ENCODE assay signal across 1 fruit fly cellular context in the genomic region with DNA sequence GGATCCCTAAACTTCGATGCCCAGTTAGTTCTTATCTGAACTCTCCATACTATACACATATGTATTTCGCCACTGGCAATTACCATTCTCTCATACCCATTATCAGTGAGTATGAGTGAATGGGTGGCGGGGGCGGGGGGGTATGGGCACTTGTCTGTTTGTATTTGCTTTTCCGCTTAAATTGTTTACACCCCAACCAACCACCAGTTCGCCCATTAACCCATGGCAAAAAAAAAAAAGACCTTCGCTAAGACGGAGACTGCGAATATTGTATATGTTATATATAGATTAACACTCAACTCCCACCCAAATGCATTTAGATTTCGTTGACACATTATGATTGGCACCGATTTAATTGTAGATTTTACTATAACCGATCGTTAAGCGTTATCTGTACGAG.
TF ChIP-seq lines count a peak whose summit lies in the region.

No protein-coding gene starts in this region.

TF ChIP-seq in whole organism, embryonic, 481 proteins besides CTCF, POLR2A, EP300 and RAD21 (continued from another document and continues in another):
- TF ChIP-seq eyg (GFP tag; optimal IDR thresholded peaks at IDR 0.05; lab: Kevin White, UChicago) (no peak), chm (GFP tag; IDR thresholded peaks at IDR 0.05; lab: Robert Waterston, UW) (no peak), CG12391 (tag; optimal IDR thresholded peaks at IDR 0.05; lab: Kevin White, UChicago) (no peak), CG1529 (GFP tag; optimal IDR thresholded peaks at IDR 0.05; lab: Kevin White, UChicago) (no peak), prd (optimal IDR thresholded peaks at IDR 0.05; lab: Kevin White, UChicago) (no peak), prd (GFP tag; IDR thresholded peaks at IDR 0.05; lab: Robert Waterston, UW) (no peak), CG8359 (GFP tag; optimal IDR thresholded peaks at IDR 0.05; lab: Kevin White, UChicago; ENCODE audit: borderline replicate concordance) (no peak), CG17802 (tag; optimal IDR thresholded peaks at IDR 0.05; lab: Kevin White, UChicago) (no peak), Hr39 (optimal IDR thresholded peaks at IDR 0.05; lab: Kevin White, UChicago) (no peak), CG5953 (GFP tag; IDR thresholded peaks at IDR 0.05; lab: Robert Waterston, UW) (no peak), sens-2 (GFP tag; IDR thresholded peaks at IDR 0.05; lab: Robert Waterston, UW) (no peak), GATAe (GFP tag; conservative IDR thresholded peaks at IDR 0.05; lab: Robert Waterston, UW) (no peak), CG1024 (GFP tag; IDR thresholded peaks at IDR 0.05; lab: Robert Waterston, UW) (no peak), tx (GFP tag; optimal IDR thresholded peaks at IDR 0.05; lab: Kevin White, UChicago) (no peak), gcm (GFP tag; optimal IDR thresholded peaks at IDR 0.05; lab: Kevin White, UChicago) (no peak), CG4854 (GFP tag; optimal IDR thresholded peaks at IDR 0.05; lab: Kevin White, UChicago) (no peak), lilli (GFP tag; optimal IDR thresholded peaks at IDR 0.05; lab: Kevin White, UChicago) (peak; percentile 1), CG17612 (GFP tag; IDR thresholded peaks at IDR 0.05; lab: Robert Waterston, UW) (no peak), Ets97D (GFP tag; optimal IDR thresholded peaks at IDR 0.05; lab: Kevin White, UChicago) (no peak), fu2 (GFP tag; optimal IDR thresholded peaks at IDR 0.05; lab: Kevin White, UChicago) (no peak), CG17359 (tag; optimal IDR thresholded peaks at IDR 0.05; lab: Kevin White, UChicago) (peak; percentile 22), CoRest (tag; optimal IDR thresholded peaks at IDR 0.05; lab: Kevin White, UChicago) (no peak), Hmr (GFP tag; optimal IDR thresholded peaks at IDR 0.05; lab: Kevin White, UChicago) (peak; percentile 77), CG32532 (GFP tag; IDR thresholded peaks at IDR 0.05; lab: Robert Waterston, UW) (peak; percentile 29), H2.0 (GFP tag; IDR thresholded peaks at IDR 0.05; lab: Robert Waterston, UW) (no peak), BtbVII (GFP tag; optimal IDR thresholded peaks at IDR 0.05; lab: Kevin White, UChicago) (peak; percentile 39), Myb (GFP tag; optimal IDR thresholded peaks at IDR 0.05; lab: Kevin White, UChicago) (no peak), CrebB (tag; optimal IDR thresholded peaks at IDR 0.05; lab: Kevin White, UChicago) (peak; percentile 45), YL-1 (GFP tag; optimal IDR thresholded peaks at IDR 0.05; lab: Kevin White, UChicago) (no peak), gfzf (GFP tag; optimal IDR thresholded peaks at IDR 0.05; lab: Kevin White, UChicago) (no peak), amos (GFP tag; IDR thresholded peaks at IDR 0.05; lab: Robert Waterston, UW; ENCODE audit: partially characterized antibody) (no peak), CG7271 (tag; optimal IDR thresholded peaks at IDR 0.05; lab: Kevin White, UChicago) (no peak), CG13296 (GFP tag; optimal IDR thresholded peaks at IDR 0.05; lab: Kevin White, UChicago) (peak; percentile 12), Dip2 (GFP tag; IDR thresholded peaks at IDR 0.05; lab: Robert Waterston, UW) (no peak), trem (tag; optimal IDR thresholded peaks at IDR 0.05; lab: Kevin White, UChicago) (no peak), CG2875 (GFP tag; optimal IDR thresholded peaks at IDR 0.05; lab: Kevin White, UChicago) (peak; percentile 37), CG10565 (GFP tag; optimal IDR thresholded peaks at IDR 0.05; lab: Kevin White, UChicago) (no peak), ems (GFP tag; optimal IDR thresholded peaks at IDR 0.05; lab: Kevin White, UChicago) (no peak), lab (GFP tag; optimal IDR thresholded peaks at IDR 0.05; lab: Kevin White, UChicago) (peak; percentile 83), CG10147 (GFP tag; optimal IDR thresholded peaks at IDR 0.05; lab: Kevin White, UChicago) (no peak), Gug (GFP tag; IDR thresholded peaks at IDR 0.05; lab: Robert Waterston, UW) (no peak), Fer3 (tag; optimal IDR thresholded peaks at IDR 0.05; lab: Kevin White, UChicago) (peak; percentile 21), CG3281 (GFP tag; optimal IDR thresholded peaks at IDR 0.05; lab: Kevin White, UChicago) (peak; percentile 62), CG13123 (GFP tag; optimal IDR thresholded peaks at IDR 0.05; lab: Kevin White, UChicago) (no peak), bsh (GFP tag; optimal IDR thresholded peaks at IDR 0.05; lab: Kevin White, UChicago) (no peak), CG6689 (GFP tag; IDR thresholded peaks at IDR 0.05; lab: Robert Waterston, UW) (no peak), gce (GFP tag; IDR thresholded peaks at IDR 0.05; lab: Robert Waterston, UW) (no peak), dan (GFP tag; IDR thresholded peaks at IDR 0.05; lab: Robert Waterston, UW) (no peak), lov (optimal IDR thresholded peaks at IDR 0.05; lab: Kevin White, UChicago) (no peak), lov (GFP tag; IDR thresholded peaks at IDR 0.05; lab: Robert Waterston, UW) (no peak), CG17829 (tag; optimal IDR thresholded peaks at IDR 0.05; lab: Kevin White, UChicago) (no peak), CG33213 (GFP tag; optimal IDR thresholded peaks at IDR 0.05; lab: Kevin White, UChicago) (no peak), Ets65A (GFP tag; lab: Kevin White, UChicago) (no peak), CG16779 (GFP tag; IDR thresholded peaks at IDR 0.05; lab: Robert Waterston, UW) (0 out of 2 replicates have a peak, but pooled peaks have one; percentile 24), CG6813 (GFP tag; optimal IDR thresholded peaks at IDR 0.05; lab: Kevin White, UChicago) (peak; percentile 79), CG17186 (GFP tag; optimal IDR thresholded peaks at IDR 0.05; lab: Kevin White, UChicago) (no peak), bigmax (GFP tag; optimal IDR thresholded peaks at IDR 0.05; lab: Kevin White, UChicago) (no peak), CG5245 (GFP tag; optimal IDR thresholded peaks at IDR 0.05; lab: Kevin White, UChicago) (no peak), pfk (GFP tag; optimal IDR thresholded peaks at IDR 0.05; lab: Kevin White, UChicago) (peak; percentile 6), Neu2 (GFP tag; optimal IDR thresholded peaks at IDR 0.05; lab: Kevin White, UChicago; ENCODE audit: borderline replicate concordance) (no peak), croc (GFP tag; conservative IDR thresholded peaks at IDR 0.05; lab: Robert Waterston, UW) (no peak), lmd (GFP tag; IDR thresholded peaks at IDR 0.05; lab: Robert Waterston, UW) (no peak), fd96Cb (tag; optimal IDR thresholded peaks at IDR 0.05; lab: Kevin White, UChicago) (no peak), rib (GFP tag; IDR thresholded peaks at IDR 0.05; lab: Robert Waterston, UW) (no peak), CG7839 (tag; optimal IDR thresholded peaks at IDR 0.05; lab: Kevin White, UChicago) (peak; percentile 2), CG9437 (GFP tag; optimal IDR thresholded peaks at IDR 0.05; lab: Kevin White, UChicago) (no peak), CG11696 (GFP tag; IDR thresholded peaks at IDR 0.05; lab: Robert Waterston, UW) (no peak), org-1 (GFP tag; optimal IDR thresholded peaks at IDR 0.05; lab: Kevin White, UChicago) (no peak), ttk (GFP tag; IDR thresholded peaks at IDR 0.05; lab: Robert Waterston, UW) (no peak), NfI (GFP tag; optimal IDR thresholded peaks at IDR 0.05; lab: Kevin White, UChicago) (peak; percentile 16), Lhr (GFP tag; optimal IDR thresholded peaks at IDR 0.05; lab: Kevin White, UChicago) (no peak), ewg (GFP tag; optimal IDR thresholded peaks at IDR 0.05; lab: Kevin White, UChicago) (no peak), sr (GFP tag; IDR thresholded peaks at IDR 0.05; lab: Robert Waterston, UW) (no peak), Xrp1 (GFP tag; IDR thresholded peaks at IDR 0.05; lab: Robert Waterston, UW) (peak; percentile 46), Nf-YC (tag; optimal IDR thresholded peaks at IDR 0.05; lab: Kevin White, UChicago) (no peak), insv (GFP tag; optimal IDR thresholded peaks at IDR 0.05; lab: Kevin White, UChicago) (no peak), onecut (GFP tag; IDR thresholded peaks at IDR 0.05; lab: Robert Waterston, UW) (peak; percentile 10; the same call in 1 of the 2 replicates), Drgx (GFP tag; IDR thresholded peaks at IDR 0.05; lab: Robert Waterston, UW) (no peak), Med (GFP tag; lab: Kevin White, UChicago) (no peak), CG9727 (GFP tag; optimal IDR thresholded peaks at IDR 0.05; lab: Kevin White, UChicago) (peak; percentile 12), ab (GFP tag; optimal IDR thresholded peaks at IDR 0.05; lab: Kevin White, UChicago) (no peak), CG3838 (GFP tag; optimal IDR thresholded peaks at IDR 0.05; lab: Kevin White, UChicago) (no peak), Sry-β (GFP tag; optimal IDR thresholded peaks at IDR 0.05; lab: Kevin White, UChicago) (no peak), bowl (GFP tag; IDR thresholded peaks at IDR 0.05; lab: Robert Waterston, UW) (no peak), Rfx (GFP tag; IDR thresholded peaks at IDR 0.05; lab: Robert Waterston, UW) (no peak), Bteb2 (GFP tag; optimal IDR thresholded peaks at IDR 0.05; lab: Kevin White, UChicago) (no peak), CG10654 (GFP tag; optimal IDR thresholded peaks at IDR 0.05; lab: Kevin White, UChicago) (no peak), seq (GFP tag; IDR thresholded peaks at IDR 0.05; lab: Robert Waterston, UW) (no peak), CG8089 (GFP tag; optimal IDR thresholded peaks at IDR 0.05; lab: Kevin White, UChicago) (no peak), Hsf (GFP tag; optimal IDR thresholded peaks at IDR 0.05; lab: Kevin White, UChicago) (no peak), dati (GFP tag; IDR thresholded peaks at IDR 0.05; lab: Robert Waterston, UW) (no peak), CG7372 (GFP tag; IDR thresholded peaks at IDR 0.05; lab: Robert Waterston, UW) (no peak), CG12155 (GFP tag; optimal IDR thresholded peaks at IDR 0.05; lab: Kevin White, UChicago) (no peak), zf30C (GFP tag; optimal IDR thresholded peaks at IDR 0.05; lab: Kevin White, UChicago) (no peak), ftz-f1 (GFP tag; optimal IDR thresholded peaks at IDR 0.05; lab: Kevin White, UChicago) (no peak), TFAM (GFP tag; optimal IDR thresholded peaks at IDR 0.05; lab: Kevin White, UChicago) (no peak), aop (GFP tag; IDR thresholded peaks at IDR 0.05; lab: Robert Waterston, UW) (no peak), scrt (GFP tag; optimal IDR thresholded peaks at IDR 0.05; lab: Kevin White, UChicago) (peak; percentile 11), abd-A (tag; optimal IDR thresholded peaks at IDR 0.05; lab: Kevin White, UChicago) (no peak), CG11085 (GFP tag; IDR thresholded peaks at IDR 0.05; lab: Robert Waterston, UW) (no peak), trh (GFP tag; optimal IDR thresholded peaks at IDR 0.05; lab: Kevin White, UChicago) (no peak), CG1792 (GFP tag; optimal IDR thresholded peaks at IDR 0.05; lab: Kevin White, UChicago) (peak; percentile 17), CG10209 (GFP tag; optimal IDR thresholded peaks at IDR 0.05; lab: Kevin White, UChicago) (no peak), gsb (GFP tag; IDR thresholded peaks at IDR 0.05; lab: Robert Waterston, UW) (no peak), mld (GFP tag; IDR thresholded peaks at IDR 0.05; lab: Robert Waterston, UW; ENCODE audit: partially characterized antibody) (no peak), pnt (GFP tag; optimal IDR thresholded peaks at IDR 0.05; lab: Kevin White, UChicago) (no peak), CG14965 (GFP tag; optimal IDR thresholded peaks at IDR 0.05; lab: Kevin White, UChicago; ENCODE audit: borderline replicate concordance) (no peak), Fer1 (GFP tag; optimal IDR thresholded peaks at IDR 0.05; lab: Kevin White, UChicago) (peak; percentile 44), HLH54F (GFP tag; optimal IDR thresholded peaks at IDR 0.05; lab: Kevin White, UChicago) (no peak), CG6654 (GFP tag; optimal IDR thresholded peaks at IDR 0.05; lab: Kevin White, UChicago) (no peak), D19B (GFP tag; optimal IDR thresholded peaks at IDR 0.05; lab: Kevin White, UChicago) (no peak), CG42726 (GFP tag; IDR thresholded peaks at IDR 0.05; lab: Robert Waterston, UW; ENCODE audit: partially characterized antibody) (no peak), hbn (GFP tag; IDR thresholded peaks at IDR 0.05; lab: Robert Waterston, UW; ENCODE audit: partially characterized antibody) (no peak), CG7987 (GFP tag; optimal IDR thresholded peaks at IDR 0.05; lab: Kevin White, UChicago) (peak; percentile 56), CG8765 (GFP tag; IDR thresholded peaks at IDR 0.05; lab: Robert Waterston, UW) (no peak), CG11723 (GFP tag; optimal IDR thresholded peaks at IDR 0.05; lab: Kevin White, UChicago) (no peak), CG10366 (GFP tag; IDR thresholded peaks at IDR 0.05; lab: Robert Waterston, UW) (no peak), hb (GFP tag; IDR thresholded peaks at IDR 0.05; lab: Robert Waterston, UW; ENCODE audit: partially characterized antibody) (no peak), Dad (GFP tag; optimal IDR thresholded peaks at IDR 0.05; lab: Kevin White, UChicago) (no peak), sens (GFP tag; lab: Kevin White, UChicago) (peak; percentile 59), tna (GFP tag; IDR thresholded peaks at IDR 0.05; lab: Robert Waterston, UW; ENCODE audit: partially characterized antibody) (no peak), CG31365 (tag; optimal IDR thresholded peaks at IDR 0.05; lab: Kevin White, UChicago) (no peak), HHEX (GFP tag; optimal IDR thresholded peaks at IDR 0.05; lab: Kevin White, UChicago) (peak; percentile 56), grn (GFP tag; optimal IDR thresholded peaks at IDR 0.05; lab: Kevin White, UChicago) (peak; percentile 0), CG7928 (GFP tag; optimal IDR thresholded peaks at IDR 0.05; lab: Kevin White, UChicago) (peak; percentile 9), CG2889 (GFP tag; IDR thresholded peaks at IDR 0.05; lab: Robert Waterston, UW) (no peak), CG15696 (tag; optimal IDR thresholded peaks at IDR 0.05; lab: Kevin White, UChicago) (peak; percentile 25), tin (GFP tag; optimal IDR thresholded peaks at IDR 0.05; lab: Kevin White, UChicago) (no peak), otp (GFP tag; IDR thresholded peaks at IDR 0.05; lab: Robert Waterston, UW) (no peak), CG10979 (tag; optimal IDR thresholded peaks at IDR 0.05; lab: Kevin White, UChicago) (no peak), caup (GFP tag; optimal IDR thresholded peaks at IDR 0.05; lab: Kevin White, UChicago; ENCODE audit: severe bottlenecking) (peak; percentile 74), CG4617 (GFP tag; optimal IDR thresholded peaks at IDR 0.05; lab: Kevin White, UChicago; ENCODE audit: borderline replicate concordance) (no peak), Pdp1 (GFP tag; optimal IDR thresholded peaks at IDR 0.05; lab: Kevin White, UChicago) (no peak), CG8388 (GFP tag; optimal IDR thresholded peaks at IDR 0.05; lab: Kevin White, UChicago) (no peak)
